Worm (Caenorhabditis elegans) whole organism, L3 larva: Measurements from ENCODE around the gene ceh-91.

ENCODE experiments used
- nhr-23 ChIP-seq: fragments of 150-350 bp; optimal IDR thresholded peaks from 2 replicates; lab custom pipeline; 2014; ENCODE audit warnings: missing biosample characterization, missing genetic modification reagents, missing genetic modification characterization
- skn-1 ChIP-seq: fragments of 150-350 bp; optimal IDR thresholded peaks from 2 replicates; lab custom pipeline; 2014; ENCODE audit warnings: missing biosample characterization, missing genetic modification characterization

DNA sequence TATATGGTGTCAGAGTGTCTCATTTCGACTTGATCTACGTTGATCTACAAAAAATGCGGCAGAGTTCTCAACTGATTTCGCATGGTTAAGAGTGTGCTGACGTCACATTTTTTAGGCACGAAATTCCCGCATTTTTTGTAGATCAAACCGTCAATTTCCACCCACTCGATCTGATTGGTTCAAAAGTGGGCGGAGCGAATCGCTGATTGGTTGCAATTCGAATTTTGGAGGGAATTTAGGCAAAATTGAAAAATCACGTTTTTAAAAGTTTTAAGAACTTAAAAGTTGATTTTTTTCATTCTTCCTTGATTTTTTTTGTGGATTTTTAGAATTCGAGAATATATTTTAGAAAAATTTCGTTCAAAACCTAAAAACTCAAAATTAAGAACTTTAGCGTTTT lies 39.8 kb downstream of the ceh-91 start:
- TF ChIP-seq nhr-23 (no peak), skn-1 (tag; lab: Kevin White, UChicago) (no peak)
